Worm (Caenorhabditis elegans) whole organism, L1 larva: ENCODE measurements around the gene K09H11.15.

Source experiments
- Y116A8C.19 ChIP-seq: sonication (generic microtip); optimal IDR thresholded peaks from 2 replicates; lab custom pipeline; 2016; ENCODE audit warnings: missing compliant biosample characterization, missing genetic modification characterization, borderline replicate concordance
- aha-1 ChIP-seq: fragments of 150-350 bp; optimal IDR thresholded peaks from 2 replicates; lab custom pipeline; 2014; ENCODE audit warnings: missing biosample characterization, missing genetic modification characterization
- ama-1 ChIP-seq: fragments of 150-350 bp; optimal IDR thresholded peaks from 2 replicates; lab custom pipeline; 2014
- ces-1 ChIP-seq: fragments of 150-350 bp; optimal IDR thresholded peaks from 2 replicates; lab custom pipeline; 2014; ENCODE audit warnings: missing biosample characterization, missing genetic modification reagents, missing genetic modification characterization
- dsc-1 ChIP-seq: sonication (generic microtip); optimal IDR thresholded peaks from 2 replicates; lab custom pipeline; 2016; ENCODE audit warnings: mild to moderate bottlenecking, missing genetic modification characterization, missing compliant biosample characterization
- efl-1 ChIP-seq, 4 experiments: fragments of 150-350 bp; optimal IDR thresholded peaks in 3 of 4; peaks in 1 of 4; 1 replicate in 1 of 4; 2 replicates in 3 of 4; lab custom pipeline; 2014; ENCODE audit warnings: missing biosample characterization in 2 of 4, missing genetic modification characterization in 2 of 4, missing genetic modification reagents in 2 of 4
- efl-3 ChIP-seq: fragments of 200-800 bp; sonication (Bioruptor generic); optimal IDR thresholded peaks from 2 replicates; lab custom pipeline; 2018; ENCODE audit warnings: mild to moderate bottlenecking, missing genetic modification characterization, missing compliant biosample characterization
- egl-13 ChIP-seq: sonication (generic microtip); optimal IDR thresholded peaks from 2 replicates; lab custom pipeline; 2016; ENCODE audit warnings: missing genotype, missing genetic modification reagents, missing genetic modification characterization, missing compliant biosample characterization
- elt-2 ChIP-seq: sonication (generic microtip); optimal IDR thresholded peaks from 2 replicates; lab custom pipeline; 2016; ENCODE audit warnings: missing genetic modification characterization, mild to moderate bottlenecking, inconsistent platforms, missing compliant biosample characterization, missing genetic modification reagents
- elt-3 ChIP-seq, 6 experiments: fragments of 150-350 bp in 1 of 6; sonication (generic microtip); optimal IDR thresholded peaks; 2 replicates each; lab custom pipeline; 2017 to 2018; ENCODE audit warnings: missing biosample characterization in 6 of 6, missing genetic modification characterization in 6 of 6, inconsistent platforms in 1 of 6
- fkh-8 ChIP-seq: sonication (generic microtip); optimal IDR thresholded peaks from 2 replicates; lab custom pipeline; 2016; ENCODE audit warnings: mild to moderate bottlenecking, missing genetic modification characterization, missing compliant biosample characterization
- fos-1 ChIP-seq: fragments of 150-350 bp; optimal IDR thresholded peaks from 2 replicates; lab custom pipeline; 2014; ENCODE audit warnings: missing biosample characterization, missing genetic modification characterization
- hlh-4 ChIP-seq: sonication (generic microtip); optimal IDR thresholded peaks from 2 replicates; lab custom pipeline; 2016; ENCODE audit warnings: mild to moderate bottlenecking, missing genetic modification characterization, missing compliant biosample characterization
- jun-1 ChIP-seq: fragments of 150-350 bp; optimal IDR thresholded peaks from 2 replicates; lab custom pipeline; 2014; ENCODE audit warnings: missing biosample characterization, missing genetic modification reagents, missing genetic modification characterization
- lin-14 ChIP-seq: fragments of 200-800 bp; sonication (Bioruptor generic); optimal IDR thresholded peaks from 2 replicates; lab custom pipeline; 2018; ENCODE audit warnings: mild to moderate bottlenecking, missing genetic modification characterization, moderate library complexity, missing compliant biosample characterization
- lin-15B ChIP-seq: fragments of 150-350 bp; sonication (generic microtip); optimal IDR thresholded peaks from 3 replicates; lab custom pipeline; 2014; ENCODE audit warnings: missing biosample characterization, missing genetic modification characterization
- lin-35 ChIP-seq, 2 experiments: fragments of 150-350 bp; optimal IDR thresholded peaks; 2 replicates each; lab custom pipeline; 2014; ENCODE audit warnings: missing biosample characterization in 2 of 2, missing genetic modification characterization in 2 of 2, missing genetic modification reagents in 2 of 2
- lir-3 ChIP-seq: sonication (generic microtip); optimal IDR thresholded peaks from 2 replicates; lab custom pipeline; 2016; ENCODE audit warnings: mild to moderate bottlenecking, missing genetic modification characterization, moderate library complexity, missing compliant biosample characterization; ENCODE audit not compliant: poor library complexity
- lsy-2 ChIP-seq, 2 experiments: fragments of 150-350 bp; optimal IDR thresholded peaks; 2 replicates each; lab custom pipeline; 2014; ENCODE audit warnings: missing biosample characterization in 2 of 2, missing genetic modification characterization in 2 of 2
- mab-9 ChIP-seq: fragments of 200-800 bp; sonication (Bioruptor generic); IDR thresholded peaks from 2 replicates; pipeline ENCODE4 v1.3.6; 2022; ENCODE audit warnings: missing genetic modification reagents, missing genetic modification characterization, missing compliant biosample characterization
- mdl-1 ChIP-seq, 2 experiments: fragments of 150-350 bp; optimal IDR thresholded peaks; 2 replicates each; lab custom pipeline; 2014 to 2017; ENCODE audit warnings: missing biosample characterization in 2 of 2, missing genetic modification characterization in 2 of 2, inconsistent platforms in 1 of 2
- mef-2 ChIP-seq: fragments of 150-350 bp; optimal IDR thresholded peaks from 2 replicates; lab custom pipeline; 2014; ENCODE audit warnings: missing biosample characterization, missing genetic modification characterization
- nhr-12 ChIP-seq: sonication (generic microtip); optimal IDR thresholded peaks from 2 replicates; lab custom pipeline; 2017; ENCODE audit warnings: missing biosample characterization, missing genetic modification characterization
- nhr-19 ChIP-seq: fragments of 200-800 bp; sonication (Bioruptor generic); conservative IDR thresholded peaks from 2 replicates; pipeline ENCODE4 v1.3.6; 2022; ENCODE audit warnings: missing genetic modification characterization, missing compliant biosample characterization
- nhr-71 ChIP-seq: sonication (generic microtip); optimal IDR thresholded peaks from 2 replicates; lab custom pipeline; 2016; ENCODE audit warnings: mild to moderate bottlenecking, missing genetic modification characterization, moderate library complexity, missing compliant biosample characterization
- pax-3 ChIP-seq: fragments of 200-800 bp; sonication (Bioruptor generic); optimal IDR thresholded peaks from 2 replicates; lab custom pipeline; 2018; ENCODE audit warnings: mild to moderate bottlenecking, missing genetic modification characterization, moderate library complexity, missing compliant biosample characterization
- skn-1 ChIP-seq: fragments of 150-350 bp; optimal IDR thresholded peaks from 2 replicates; lab custom pipeline; 2014; ENCODE audit warnings: missing biosample characterization, missing genetic modification characterization
- snpc-4 ChIP-seq: fragments of 150-350 bp; optimal IDR thresholded peaks from 2 replicates; lab custom pipeline; 2014; ENCODE audit warnings: missing biosample characterization, missing genetic modification characterization
- sox-4 ChIP-seq: sonication (generic microtip); optimal IDR thresholded peaks from 2 replicates; lab custom pipeline; 2016; ENCODE audit warnings: missing genetic modification characterization, missing compliant biosample characterization
- sptf-1 ChIP-seq: fragments of 150-350 bp; optimal IDR thresholded peaks from 2 replicates; lab custom pipeline; 2014; ENCODE audit warnings: missing biosample characterization, missing genetic modification characterization
- tbx-2 ChIP-seq: sonication (generic microtip); optimal IDR thresholded peaks from 2 replicates; lab custom pipeline; 2016; ENCODE audit warnings: missing genetic modification characterization, missing compliant biosample characterization
- unc-62 ChIP-seq: fragments of 150-350 bp; optimal IDR thresholded peaks from 2 replicates; lab custom pipeline; 2014; ENCODE audit warnings: missing biosample characterization, missing genetic modification reagents, missing genetic modification characterization
- vab-15 ChIP-seq: sonication (generic microtip); optimal IDR thresholded peaks from 2 replicates; lab custom pipeline; 2017; ENCODE audit warnings: missing genotype, mild to moderate bottlenecking, missing genetic modification characterization, missing compliant biosample characterization

The K09H11.15 gene

DNA sequence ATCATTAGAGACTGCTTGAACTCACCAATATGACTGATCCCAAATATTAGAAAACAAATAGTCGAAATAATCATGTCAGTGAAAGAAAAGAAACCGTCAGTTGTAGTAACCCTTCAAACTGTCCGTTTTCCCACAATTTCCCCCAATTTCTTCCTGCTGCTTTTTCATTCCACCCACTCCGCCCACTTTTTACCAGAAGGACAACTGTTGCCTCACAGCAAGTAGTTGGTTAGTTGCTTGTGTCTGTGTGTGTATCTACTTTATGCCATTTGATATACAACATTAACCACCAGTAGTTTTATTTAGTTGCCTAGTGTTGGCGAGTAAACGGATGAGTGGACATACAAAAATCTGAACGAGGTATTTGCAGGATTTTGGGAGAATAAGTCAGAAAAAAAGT is 14.2 kb downstream of the K09H11.15 start, which contains the start of gene K09H11.9:
K09H11.9 (minus strand) TSS at position 101 of the 400 bp plus-strand sequence.
- no peak for TF ChIP-seq jun-1 (tag; lab: Kevin White, UChicago)
- TF ChIP-seq dsc-1 (tag; lab: Kevin White, UChicago) = no peak
- no peak for TF ChIP-seq efl-1 (optimal IDR thresholded peaks at IDR 0.05; lab: Kevin White, UChicago)
- TF ChIP-seq efl-1 (GFP tag; optimal IDR thresholded peaks at IDR 0.05 in 1 of 2; lab: Kevin White, UChicago) = peak in 1 of 2 experiments; percentile 20
- TF ChIP-seq efl-3 = no peak

ce11 chrV:5713510-5713909 is 17.2 kb downstream of the K09H11.15 start:
- TF ChIP-seq lin-14 (GFP tag; lab: Kevin White, UChicago) = no peak
- TF ChIP-seq efl-1 (optimal IDR thresholded peaks at IDR 0.05; lab: Kevin White, UChicago) = no peak
- TF ChIP-seq efl-1 (GFP tag; optimal IDR thresholded peaks at IDR 0.05 in 1 of 2; lab: Kevin White, UChicago) = no peak
- TF ChIP-seq skn-1 (tag; lab: Kevin White, UChicago) = no peak
- TF ChIP-seq ces-1 (GFP tag; lab: Kevin White, UChicago) = no peak
- TF ChIP-seq vab-15 (tag; lab: Kevin White, UChicago) = no peak
- no peak for TF ChIP-seq aha-1 (tag; lab: Kevin White, UChicago)
- TF ChIP-seq mab-9 (GFP tag; lab: Robert Waterston, UW) = no peak
- TF ChIP-seq nhr-19 (GFP tag; lab: Robert Waterston, UW) = no peak
- TF ChIP-seq unc-62 (GFP tag; lab: Kevin White, UChicago) = no peak
- no peak for TF ChIP-seq mef-2
- TF ChIP-seq nhr-12 (tag; lab: Kevin White, UChicago) = no peak
- TF ChIP-seq fos-1 (tag; lab: Kevin White, UChicago) = no peak
- no peak for TF ChIP-seq nhr-71 (tag; lab: Kevin White, UChicago)
- TF ChIP-seq lin-35 (GFP tag; optimal IDR thresholded peaks at IDR 0.05; lab: Kevin White, UChicago) = no peak
- no peak for TF ChIP-seq sptf-1 (tag; lab: Kevin White, UChicago)
- no peak for TF ChIP-seq egl-13 (tag; lab: Kevin White, UChicago)
- TF ChIP-seq lir-3 (tag; lab: Kevin White, UChicago) = no peak
- TF ChIP-seq lin-15B (tag; lab: Kevin White, UChicago) = no peak

DNA sequence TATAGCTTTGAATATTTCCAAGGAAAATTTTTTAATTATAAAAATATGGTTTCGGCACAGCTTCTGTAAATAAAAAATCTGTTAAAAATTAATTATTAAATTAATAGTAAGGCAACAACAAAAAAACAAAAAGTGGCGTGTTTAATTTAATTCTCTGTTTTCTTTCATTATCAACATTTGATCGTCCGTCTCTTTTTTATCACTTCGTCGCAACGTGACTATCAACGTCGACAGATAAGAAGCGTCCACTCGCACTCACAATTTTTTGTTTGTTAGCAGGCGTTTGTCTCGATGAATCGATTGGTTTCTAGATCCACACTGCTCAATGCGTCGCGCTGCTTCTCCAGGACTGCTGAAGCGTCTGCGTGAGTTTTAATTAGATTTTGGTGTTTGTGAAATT is 18.0 kb downstream of the K09H11.15 start, which contains the start of gene gcst-1:
gcst-1 (plus strand) TSS at position 277 of the 400 bp plus-strand sequence.
- TF ChIP-seq elt-3 (tag; optimal IDR thresholded peaks at IDR 0.05; lab: Kevin White, UChicago) = peak in 1 of 6 experiments; percentile 38
- peak; percentile 10 for TF ChIP-seq nhr-71 (tag; lab: Kevin White, UChicago)
- TF ChIP-seq elt-2 (tag; lab: Kevin White, UChicago) = peak; percentile 69
- peak in 1 of 2 experiments; percentile 23 for TF ChIP-seq lin-35 (GFP tag; optimal IDR thresholded peaks at IDR 0.05; lab: Kevin White, UChicago)
- peak in 1 of 2 experiments; percentile 40 for TF ChIP-seq mdl-1 (tag; optimal IDR thresholded peaks at IDR 0.05; lab: Kevin White, UChicago)
- TF ChIP-seq tbx-2 = no peak
- TF ChIP-seq, all 84 proteins: peak for 5

DNA sequence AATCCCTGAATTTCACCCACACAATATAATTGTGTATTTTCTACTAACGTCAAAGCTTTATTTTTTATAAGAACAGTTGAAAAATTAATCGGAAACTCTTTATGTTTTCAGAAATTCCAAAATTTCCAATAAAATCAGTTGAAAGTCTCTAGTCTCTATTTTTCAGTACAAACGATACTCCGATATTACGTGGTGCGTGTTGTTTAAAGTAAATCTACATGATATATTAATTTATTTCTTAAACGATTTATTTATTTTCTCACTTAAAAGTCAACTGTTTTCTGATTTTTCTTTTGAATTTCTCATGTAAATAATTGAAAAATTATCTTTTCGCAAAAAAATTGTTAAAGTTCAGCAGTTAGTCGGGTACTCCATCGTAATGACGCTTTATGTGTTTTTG is 18.5 kb downstream of the K09H11.15 start:
- no peak for TF ChIP-seq pax-3 (tag; lab: Kevin White, UChicago)
- TF ChIP-seq Y116A8C.19 = no peak
- TF ChIP-seq snpc-4 (tag; lab: Kevin White, UChicago) = no peak
- TF ChIP-seq lsy-2 (tag; optimal IDR thresholded peaks at IDR 0.05; lab: Kevin White, UChicago) = peak; percentile 18 to 29
- peak in 1 of 2 experiments; percentile 9 for TF ChIP-seq efl-1 (optimal IDR thresholded peaks at IDR 0.05; lab: Kevin White, UChicago)
- TF ChIP-seq efl-1 (GFP tag; optimal IDR thresholded peaks at IDR 0.05 in 1 of 2; lab: Kevin White, UChicago) = peak; percentile 18 to 72
- no peak for TF ChIP-seq ama-1 (lab: Kevin White, UChicago)
- no peak for TF ChIP-seq tbx-2
- no peak for TF ChIP-seq lir-3 (tag; lab: Kevin White, UChicago)
- TF ChIP-seq, all 84 proteins: peak for 2

DNA sequence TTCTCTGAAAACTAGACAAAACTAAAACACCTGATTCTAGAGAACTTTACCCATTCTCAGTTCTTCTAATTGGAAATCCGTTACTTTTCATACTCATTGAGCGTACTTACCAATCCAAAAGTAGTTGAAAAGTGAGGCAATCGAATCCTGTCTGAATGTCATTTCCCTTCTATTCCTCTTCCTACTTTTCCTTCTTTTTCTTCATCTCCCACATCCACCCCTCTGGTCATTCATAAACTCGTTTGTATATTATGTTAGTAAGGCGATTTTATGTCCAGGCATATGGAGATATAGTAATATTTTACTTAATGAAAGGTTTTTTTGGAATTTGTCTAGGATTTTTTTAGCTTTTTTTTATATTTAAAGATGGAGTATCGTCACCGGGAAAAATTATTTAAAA is 22.4 kb downstream of the K09H11.15 start:
- TF ChIP-seq efl-1 (optimal IDR thresholded peaks at IDR 0.05; lab: Kevin White, UChicago) (no peak), efl-1 (GFP tag; optimal IDR thresholded peaks at IDR 0.05 in 1 of 2; lab: Kevin White, UChicago) (peak in 1 of 2 experiments; percentile 81), nhr-71 (tag; lab: Kevin White, UChicago) (peak; percentile 32), sox-4 (tag; lab: Kevin White, UChicago) (no peak), hlh-4 (tag; lab: Kevin White, UChicago) (peak; percentile 77), fkh-8 (peak; percentile 31)
